Worm (Caenorhabditis elegans) whole organism, young adult: ENCODE results near the gene C27D8.2.
A peak's percentile ranks its signal among the peaks of the same experiment; 100 is the strongest.

ENCODE experiments used
- B0261.1 ChIP-seq: sonication (generic microtip); optimal IDR thresholded peaks from 2 replicates; lab custom pipeline; 2016; ENCODE audit warnings: mild to moderate bottlenecking, missing genetic modification characterization, moderate library complexity, missing compliant biosample characterization
- C17E4.6 ChIP-seq: fragments of 200-800 bp; sonication (Bioruptor generic); IDR thresholded peaks from 2 replicates; pipeline ENCODE4 v1.3.6; 2022; ENCODE audit warnings: missing genetic modification reagents, missing genetic modification characterization, missing compliant biosample characterization
- D2030.7 ChIP-seq: fragments of 200-800 bp; sonication (Bioruptor generic); IDR thresholded peaks from 2 replicates; pipeline ENCODE4 v1.3.6; 2022; ENCODE audit warnings: missing genetic modification reagents, missing genetic modification characterization, missing compliant biosample characterization
- F10E7.11 ChIP-seq: sonication (generic microtip); optimal IDR thresholded peaks from 2 replicates; lab custom pipeline; 2017; ENCODE audit warnings: mild to moderate bottlenecking, missing genetic modification characterization, moderate library complexity, missing compliant biosample characterization
- F33H1.4 ChIP-seq: fragments of 200-800 bp; sonication (Bioruptor generic); IDR thresholded peaks from 2 replicates; pipeline ENCODE4 v1.3.6; 2022; ENCODE audit warnings: missing genetic modification reagents, missing genetic modification characterization, missing compliant biosample characterization
- F37B4.10 ChIP-seq: fragments of 200-800 bp; sonication (Bioruptor generic); IDR thresholded peaks from 2 replicates; pipeline ENCODE4 v1.3.6; 2022; ENCODE audit warnings: missing genetic modification characterization, missing compliant biosample characterization
- F39B2.1 ChIP-seq: fragments of 200-800 bp; sonication (Bioruptor generic); IDR thresholded peaks from 2 replicates; pipeline ENCODE4 v1.3.6; 2022; ENCODE audit warnings: missing genetic modification reagents, missing genetic modification characterization, missing compliant biosample characterization
- F55B11.4 ChIP-seq: sonication (generic microtip); optimal IDR thresholded peaks from 2 replicates; lab custom pipeline; 2016; ENCODE audit warnings: missing compliant biosample characterization, missing genetic modification characterization, borderline replicate concordance; ENCODE audit not compliant: insufficient read depth
- K11D2.4 ChIP-seq: fragments of 200-800 bp; sonication (Bioruptor generic); IDR thresholded peaks from 2 replicates; pipeline ENCODE4 v1.3.6; 2022; ENCODE audit warnings: missing genetic modification reagents, missing genetic modification characterization, missing compliant biosample characterization
- Y53G8AR.9 ChIP-seq: fragments of 200-800 bp; sonication (Bioruptor generic); conservative IDR thresholded peaks from 2 replicates; pipeline ENCODE4 v1.3.6; 2022; ENCODE audit warnings: missing genetic modification reagents, missing genetic modification characterization, missing compliant biosample characterization
- Y56A3A.18 ChIP-seq: fragments of 200-800 bp; sonication (Bioruptor generic); IDR thresholded peaks from 2 replicates; pipeline ENCODE4 v1.3.6; 2022; ENCODE audit warnings: missing genetic modification reagents, missing genetic modification characterization, missing compliant biosample characterization
- ama-1 ChIP-seq, 3 experiments: fragments of 150-350 bp in 1 of 3; sonication (generic microtip) in 2 of 3; optimal IDR thresholded peaks; 2 replicates each; lab custom pipeline; 2014 to 2018; ENCODE audit warnings: missing biosample characterization in 2 of 3, missing genetic modification characterization in 2 of 3, missing genetic modification reagents in 2 of 3
- aptf-2 ChIP-seq: fragments of 200-800 bp; sonication (Bioruptor generic); conservative IDR thresholded peaks from 2 replicates; pipeline ENCODE4 v1.3.6; 2022; ENCODE audit warnings: missing genetic modification reagents, missing genetic modification characterization, missing compliant biosample characterization
- atf-7 ChIP-seq: sonication (generic microtip); optimal IDR thresholded peaks from 2 replicates; lab custom pipeline; 2017; ENCODE audit warnings: mild to moderate bottlenecking, missing genetic modification characterization, missing compliant biosample characterization
- athp-1 ChIP-seq: sonication (generic microtip); optimal IDR thresholded peaks from 2 replicates; lab custom pipeline; 2017; ENCODE audit warnings: mild to moderate bottlenecking, missing genetic modification characterization, missing compliant biosample characterization
- attf-6 ChIP-seq: fragments of 200-800 bp; sonication (Bioruptor generic); IDR thresholded peaks from 2 replicates; pipeline ENCODE4 v1.3.6; 2022; ENCODE audit warnings: missing genetic modification reagents, missing genetic modification characterization, missing compliant biosample characterization
- ccch-3 ChIP-seq: fragments of 200-800 bp; sonication (Bioruptor generic); optimal IDR thresholded peaks from 2 replicates; lab custom pipeline; 2018; ENCODE audit warnings: mild to moderate bottlenecking, missing genetic modification characterization, missing compliant biosample characterization
- ceh-27 ChIP-seq: fragments of 200-800 bp; sonication (Bioruptor generic); optimal IDR thresholded peaks from 2 replicates; lab custom pipeline; 2018; ENCODE audit warnings: mild to moderate bottlenecking, missing genetic modification characterization, moderate library complexity, missing compliant biosample characterization
- ceh-58 ChIP-seq: fragments of 200-800 bp; sonication (Bioruptor generic); IDR thresholded peaks from 2 replicates; pipeline ENCODE4 v1.3.6; 2022; ENCODE audit warnings: missing genetic modification characterization, missing compliant biosample characterization
- ceh-79 ChIP-seq: sonication (generic microtip); optimal IDR thresholded peaks from 2 replicates; lab custom pipeline; 2017; ENCODE audit warnings: mild to moderate bottlenecking, missing genetic modification characterization, missing compliant biosample characterization
- ceh-91 ChIP-seq: fragments of 200-800 bp; sonication (Bioruptor generic); IDR thresholded peaks from 2 replicates; pipeline ENCODE4 v1.3.6; 2022; ENCODE audit warnings: missing genetic modification reagents, missing genetic modification characterization, missing compliant biosample characterization
- chd-7 ChIP-seq: sonication (generic microtip); optimal IDR thresholded peaks from 2 replicates; lab custom pipeline; 2016; ENCODE audit warnings: mild to moderate bottlenecking, missing genetic modification characterization, moderate library complexity, missing compliant biosample characterization
- dox-1 ChIP-seq: fragments of 200-800 bp; sonication (Bioruptor generic); IDR thresholded peaks from 2 replicates; pipeline ENCODE4 v1.3.6; 2022; ENCODE audit warnings: missing genetic modification reagents, missing genetic modification characterization, missing compliant biosample characterization
- egl-18 ChIP-seq: fragments of 200-800 bp; sonication (Bioruptor generic); IDR thresholded peaks from 2 replicates; pipeline ENCODE4 v1.3.6; 2022; ENCODE audit warnings: missing genetic modification reagents, missing genetic modification characterization, missing compliant biosample characterization
- hlh-12 ChIP-seq: sonication (generic microtip); optimal IDR thresholded peaks from 2 replicates; lab custom pipeline; 2016; ENCODE audit warnings: missing genetic modification characterization, missing compliant biosample characterization
- hmg-20 ChIP-seq: fragments of 200-800 bp; sonication (Bioruptor generic); IDR thresholded peaks from 2 replicates; pipeline ENCODE4 v1.3.6; 2022; ENCODE audit warnings: missing genetic modification reagents, missing genetic modification characterization, missing compliant biosample characterization
- hsf-1 ChIP-seq: fragments of 200-800 bp; sonication (Bioruptor generic); IDR thresholded peaks from 2 replicates; pipeline ENCODE4 v1.3.6; 2022; ENCODE audit warnings: missing genetic modification reagents, missing genetic modification characterization, missing compliant biosample characterization
- lag-1 ChIP-seq: fragments of 200-800 bp; sonication (Bioruptor generic); IDR thresholded peaks from 2 replicates; pipeline ENCODE4 v1.3.6; 2022; ENCODE audit warnings: missing genetic modification reagents, missing genetic modification characterization, missing compliant biosample characterization
- lin-26 ChIP-seq: fragments of 200-800 bp; sonication (Bioruptor generic); IDR thresholded peaks from 2 replicates; pipeline ENCODE4 v1.3.6; 2022; ENCODE audit warnings: missing genetic modification reagents, missing genetic modification characterization, missing compliant biosample characterization
- lir-1 ChIP-seq: fragments of 200-800 bp; sonication (Bioruptor generic); conservative IDR thresholded peaks from 2 replicates; pipeline ENCODE4 v1.3.6; 2022; ENCODE audit warnings: missing genetic modification reagents, missing genetic modification characterization, missing compliant biosample characterization
- madf-10 ChIP-seq: sonication (generic microtip); optimal IDR thresholded peaks from 2 replicates; lab custom pipeline; 2016; ENCODE audit warnings: mild to moderate bottlenecking, missing genetic modification characterization, missing compliant biosample characterization
- madf-8 ChIP-seq: fragments of 200-800 bp; sonication (Bioruptor generic); conservative IDR thresholded peaks from 2 replicates; pipeline ENCODE4 v1.3.6; 2022; ENCODE audit warnings: missing genetic modification reagents, missing genetic modification characterization, missing compliant biosample characterization
- nfya-1 ChIP-seq: sonication (generic microtip); optimal IDR thresholded peaks from 2 replicates; lab custom pipeline; 2017; ENCODE audit warnings: antibody characterized with exemption, missing compliant biosample characterization, missing genetic modification characterization, borderline replicate concordance; ENCODE audit not compliant: insufficient read depth
- nfya-2 ChIP-seq: fragments of 200-800 bp; sonication (Bioruptor generic); IDR thresholded peaks from 2 replicates; pipeline ENCODE4 v1.3.6; 2022; ENCODE audit warnings: missing genetic modification reagents, missing genetic modification characterization, missing compliant biosample characterization
- nhr-120 ChIP-seq: fragments of 200-800 bp; sonication (Bioruptor generic); IDR thresholded peaks from 2 replicates; pipeline ENCODE4 v1.3.6; 2022; ENCODE audit warnings: missing genetic modification characterization, missing compliant biosample characterization
- rec-8 ChIP-seq, 2 experiments: sonication (generic microtip); optimal IDR thresholded peaks; 2 replicates each; lab custom pipeline; 2016; ENCODE audit warnings: mild to moderate bottlenecking in 2 of 2, missing genetic modification characterization in 2 of 2, missing genetic modification reagents in 2 of 2, missing genotype in 2 of 2, missing biosample characterization in 1 of 2, missing compliant biosample characterization in 1 of 2, moderate library complexity in 1 of 2
- rpc-1 ChIP-seq, 2 experiments: fragments of 150-350 bp in 1 of 2; sonication (generic microtip) in 1 of 2; optimal IDR thresholded peaks; 2 replicates each; lab custom pipeline; 2014 to 2018; ENCODE audit warnings: missing biosample characterization in 1 of 2, missing genetic modification characterization in 1 of 2, missing genetic modification reagents in 1 of 2, missing genotype in 1 of 2
- sdz-38 ChIP-seq: sonication (generic microtip); optimal IDR thresholded peaks from 2 replicates; lab custom pipeline; 2016; ENCODE audit warnings: missing genotype, missing genetic modification characterization, missing compliant biosample characterization
- sea-2 ChIP-seq: fragments of 200-800 bp; sonication (Bioruptor generic); IDR thresholded peaks from 2 replicates; pipeline ENCODE4 v1.3.6; 2022; ENCODE audit warnings: missing genetic modification characterization, missing compliant biosample characterization
- snpc-4 ChIP-seq, 5 experiments: fragments of 150-350 bp in 1 of 5; sonication (generic microtip) in 4 of 5; optimal IDR thresholded peaks; 2 replicates each; lab custom pipeline; 2014 to 2018; ENCODE audit warnings: missing genetic modification characterization in 5 of 5, missing biosample characterization in 3 of 5, antibody characterized with exemption in 2 of 5, mild to moderate bottlenecking in 2 of 5, missing compliant biosample characterization in 2 of 5, missing genotype in 2 of 5, moderate library complexity in 2 of 5, missing genetic modification reagents in 1 of 5
- somi-1 ChIP-seq: fragments of 200-800 bp; sonication (Bioruptor generic); optimal IDR thresholded peaks from 2 replicates; lab custom pipeline; 2018; ENCODE audit warnings: mild to moderate bottlenecking, missing genetic modification characterization, missing compliant biosample characterization
- sptf-2 ChIP-seq: fragments of 200-800 bp; sonication (Bioruptor generic); optimal IDR thresholded peaks from 2 replicates; lab custom pipeline; 2018; ENCODE audit warnings: mild to moderate bottlenecking, missing genetic modification characterization, missing compliant biosample characterization
- tlf-1 ChIP-seq: fragments of 200-800 bp; sonication (Bioruptor generic); optimal IDR thresholded peaks from 2 replicates; lab custom pipeline; 2018; ENCODE audit warnings: mild to moderate bottlenecking, missing genetic modification characterization, missing compliant biosample characterization
- xnd-1 ChIP-seq: sonication (generic microtip); optimal IDR thresholded peaks from 2 replicates; lab custom pipeline; 2016; ENCODE audit warnings: missing genotype, missing genetic modification reagents, missing genetic modification characterization, missing compliant biosample characterization
- ztf-6 ChIP-seq: fragments of 200-800 bp; sonication (Bioruptor generic); IDR thresholded peaks from 2 replicates; pipeline ENCODE4 v1.3.6; 2022; ENCODE audit warnings: missing genetic modification reagents, missing genetic modification characterization, missing compliant biosample characterization

Gene C27D8.2

DNA sequence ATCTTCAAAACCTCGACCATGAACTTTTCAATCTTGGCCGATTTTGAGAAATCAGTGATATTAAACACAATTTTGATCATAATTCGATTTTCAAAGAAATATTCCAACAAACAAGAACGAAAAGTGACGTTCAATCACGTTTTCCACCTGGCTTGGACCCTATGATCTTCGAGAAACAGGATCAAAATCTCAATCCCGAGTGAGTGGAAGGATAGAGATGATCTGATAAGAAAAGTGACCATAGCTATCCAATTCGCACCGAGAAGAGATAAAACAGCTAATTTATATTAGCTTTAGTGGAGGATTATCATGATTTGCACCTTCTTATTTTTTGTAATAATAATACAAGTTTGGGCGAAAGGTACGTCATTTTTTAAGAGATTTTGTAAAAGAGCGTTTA, 10.1 kb downstream of the C27D8.2 start, which contains the start of gene T23F6.2 (continued):
- TF ChIP-seq F55B11.4 (tag; lab: Kevin White, UChicago) (no peak), ceh-91 (GFP tag; lab: Robert Waterston, UW) (no peak), attf-6 (GFP tag; lab: Robert Waterston, UW) (no peak), lir-1 (GFP tag; lab: Robert Waterston, UW) (no peak), snpc-4 (GFP tag; optimal IDR thresholded peaks at IDR 0.05; lab: Kevin White, UChicago) (no peak), snpc-4 (tag; optimal IDR thresholded peaks at IDR 0.05; lab: Kevin White, UChicago) (no peak)
- TF ChIP-seq, all 124 proteins: peak for 0

DNA sequence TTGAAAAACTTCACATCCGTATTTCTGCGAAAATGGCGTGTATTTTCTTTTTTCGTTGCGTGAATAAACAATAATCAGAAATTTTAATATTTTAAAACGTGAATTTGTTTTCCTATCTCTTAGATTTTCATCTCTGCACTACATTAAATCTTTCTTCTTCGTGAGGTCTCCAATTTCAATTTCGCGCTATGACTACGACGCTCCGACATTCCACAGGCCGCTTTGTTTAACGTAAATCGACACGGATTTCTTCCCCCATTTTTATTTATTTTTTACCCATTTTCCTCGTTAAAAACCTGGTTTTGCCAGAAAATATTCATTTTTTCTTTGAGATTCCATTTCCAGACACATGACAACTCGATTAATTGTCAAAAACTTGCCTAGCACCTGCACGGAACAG, 13.6 kb downstream of the C27D8.2 start, which contains the start of the genes T23F6.3 and rbd-1:
T23F6.3 (minus strand) TSS at position 120 of the 400 bp plus-strand sequence.
rbd-1 (plus strand) TSS at position 346 of the 400 bp plus-strand sequence.
- no peak for TF ChIP-seq Y56A3A.18 (GFP tag; lab: Robert Waterston, UW)
- no peak for TF ChIP-seq snpc-4 (GFP tag; optimal IDR thresholded peaks at IDR 0.05; lab: Kevin White, UChicago)
- TF ChIP-seq snpc-4 (tag; optimal IDR thresholded peaks at IDR 0.05; lab: Kevin White, UChicago), result peak in 2 of 4 experiments; percentile 41 to 72
- no peak for TF ChIP-seq nfya-2
- no peak for TF ChIP-seq ceh-79 (tag; lab: Kevin White, UChicago)
- no peak for TF ChIP-seq hsf-1 (GFP tag; lab: Robert Waterston, UW)
- TF ChIP-seq K11D2.4, result peak; percentile 73
- TF ChIP-seq D2030.7 (GFP tag; lab: Robert Waterston, UW), result peak; percentile 49; the same call in 1 of the 2 replicates
- TF ChIP-seq F37B4.10, result no peak
- TF ChIP-seq tlf-1 (GFP tag; lab: Kevin White, UChicago), result peak; percentile 15
- no peak for TF ChIP-seq athp-1
- TF ChIP-seq madf-10 (tag; lab: Kevin White, UChicago), result peak; percentile 55
- peak; percentile 40; the same call in 1 of the 2 replicates for TF ChIP-seq Y53G8AR.9 (GFP tag; lab: Robert Waterston, UW)
- TF ChIP-seq ztf-6 (GFP tag; lab: Robert Waterston, UW), result no peak
- no peak for TF ChIP-seq F10E7.11 (tag; lab: Kevin White, UChicago)
- TF ChIP-seq aptf-2 (GFP tag; lab: Robert Waterston, UW), result no peak
- TF ChIP-seq lin-26 (GFP tag; lab: Robert Waterston, UW), result no peak; the same call in 1 of the 2 replicates
- no peak for TF ChIP-seq rec-8 (tag; optimal IDR thresholded peaks at IDR 0.05; lab: Kevin White, UChicago)
- TF ChIP-seq atf-7, result no peak
- TF ChIP-seq sptf-2 (GFP tag; lab: Kevin White, UChicago), result no peak
- no peak for TF ChIP-seq sea-2 (GFP tag; lab: Robert Waterston, UW)
- 0 out of 2 replicates have a peak, but pooled peaks have one; percentile 35 for TF ChIP-seq hmg-20 (GFP tag; lab: Robert Waterston, UW)
- no peak for TF ChIP-seq B0261.1 (tag; lab: Kevin White, UChicago)
- no peak for TF ChIP-seq ceh-58 (GFP tag; lab: Robert Waterston, UW)
- TF ChIP-seq sdz-38 (tag; lab: Kevin White, UChicago), result no peak
- no peak for TF ChIP-seq egl-18 (GFP tag; lab: Robert Waterston, UW)
- TF ChIP-seq chd-7 (tag; lab: Kevin White, UChicago), result no peak
- no peak for TF ChIP-seq lag-1
- no peak for TF ChIP-seq somi-1 (GFP tag; lab: Kevin White, UChicago)
- no peak for TF ChIP-seq xnd-1 (tag; lab: Kevin White, UChicago)
- TF ChIP-seq nhr-120 (GFP tag; lab: Robert Waterston, UW), result no peak
- TF ChIP-seq F55B11.4 (tag; lab: Kevin White, UChicago), result no peak
- TF ChIP-seq madf-8 (GFP tag; lab: Robert Waterston, UW), result no peak
- no peak for TF ChIP-seq ama-1 (optimal IDR thresholded peaks at IDR 0.05; lab: Kevin White, UChicago)
- no peak for TF ChIP-seq ama-1 (GFP tag; optimal IDR thresholded peaks at IDR 0.05; lab: Kevin White, UChicago)
- peak; percentile 52 for TF ChIP-seq F33H1.4 (GFP tag; lab: Robert Waterston, UW)
- TF ChIP-seq dox-1, result peak; percentile 72
- TF ChIP-seq rpc-1 (optimal IDR thresholded peaks at IDR 0.05; lab: Kevin White, UChicago), result no peak
- TF ChIP-seq rpc-1 (tag; optimal IDR thresholded peaks at IDR 0.05; lab: Kevin White, UChicago), result no peak
- no peak for TF ChIP-seq C17E4.6 (GFP tag; lab: Robert Waterston, UW)
- TF ChIP-seq F39B2.1 (GFP tag; lab: Robert Waterston, UW), result no peak
- TF ChIP-seq ccch-3 (GFP tag; lab: Kevin White, UChicago), result no peak
- no peak for TF ChIP-seq hlh-12 (tag; lab: Kevin White, UChicago)
- peak; percentile 71 for TF ChIP-seq ceh-27 (GFP tag; lab: Kevin White, UChicago)
- TF ChIP-seq nfya-1 (tag; lab: Kevin White, UChicago), result no peak
